Worm (Caenorhabditis elegans) whole organism, L4 larva: Measurements from ENCODE around the gene snt-1.

ENCODE experiments used
- F37D6.2 ChIP-seq: sonication (generic microtip); optimal IDR thresholded peaks from 2 replicates; lab custom pipeline; 2016; ENCODE audit warnings: mild to moderate bottlenecking, missing genetic modification characterization, missing compliant biosample characterization
- F44E2.7 ChIP-seq: fragments of 200-800 bp; sonication (Bioruptor generic); IDR thresholded peaks from 2 replicates; pipeline ENCODE4 v2.1.2; 2022; ENCODE audit warnings: missing genetic modification characterization, missing compliant biosample characterization
- F49E8.2 ChIP-seq: sonication (generic microtip); optimal IDR thresholded peaks from 2 replicates; lab custom pipeline; 2016; ENCODE audit warnings: missing compliant biosample characterization, mild to moderate bottlenecking, missing genetic modification characterization, borderline replicate concordance
- T20F7.1 ChIP-seq: fragments of 200-800 bp; sonication (Bioruptor generic); optimal IDR thresholded peaks from 2 replicates; lab custom pipeline; 2018; ENCODE audit warnings: mild to moderate bottlenecking, missing genetic modification characterization, missing compliant biosample characterization
- Y105C5A.15 ChIP-seq: fragments of 200-800 bp; sonication (Bioruptor generic); IDR thresholded peaks from 2 replicates; pipeline ENCODE4 v1.3.6; 2022; ENCODE audit warnings: missing genetic modification characterization, missing compliant biosample characterization
- Y48G9A.11 ChIP-seq: fragments of 200-800 bp; sonication (Bioruptor generic); IDR thresholded peaks from 2 replicates; pipeline ENCODE4 v1.3.6; 2022; ENCODE audit warnings: missing genetic modification reagents, missing genetic modification characterization, missing compliant biosample characterization
- Y75B8A.6 ChIP-seq: fragments of 200-800 bp; sonication (Bioruptor generic); IDR thresholded peaks from 2 replicates; pipeline ENCODE4 v1.3.6; 2022; ENCODE audit warnings: missing genetic modification reagents, missing genetic modification characterization, missing compliant biosample characterization
- aha-1 ChIP-seq: fragments of 150-350 bp; peaks from one replicate; lab custom pipeline; 2014; ENCODE audit warnings: missing biosample characterization, missing genetic modification characterization
- arid-1 ChIP-seq: fragments of 200-800 bp; sonication (Bioruptor generic); conservative IDR thresholded peaks from 2 replicates; pipeline ENCODE4 v1.3.6; 2022; ENCODE audit warnings: missing genetic modification reagents, missing genetic modification characterization, missing compliant biosample characterization
- attf-4 ChIP-seq: sonication (generic microtip); optimal IDR thresholded peaks from 3 replicates; lab custom pipeline; 2017; ENCODE audit warnings: missing biosample characterization, missing genetic modification characterization
- ceh-32 ChIP-seq: sonication (generic microtip); optimal IDR thresholded peaks from 2 replicates; lab custom pipeline; 2016; ENCODE audit warnings: mild to moderate bottlenecking, missing genetic modification characterization, missing compliant biosample characterization; ENCODE audit not compliant: poor library complexity
- ceh-44 ChIP-seq: fragments of 200-800 bp; sonication (Bioruptor generic); IDR thresholded peaks from 2 replicates; pipeline ENCODE4 v1.3.6; 2022; ENCODE audit warnings: missing genetic modification reagents, missing genetic modification characterization, missing compliant biosample characterization
- ceh-62 ChIP-seq: sonication (generic microtip); optimal IDR thresholded peaks from 2 replicates; lab custom pipeline; 2017; ENCODE audit warnings: missing biosample characterization, missing genetic modification characterization
- ctbp-1 ChIP-seq: fragments of 200-800 bp; sonication (Bioruptor generic); IDR thresholded peaks from 2 replicates; pipeline ENCODE4 v1.3.6; 2022; ENCODE audit warnings: missing genetic modification reagents, missing genetic modification characterization, missing compliant biosample characterization
- daf-19 ChIP-seq: fragments of 200-800 bp; sonication (Bioruptor generic); conservative IDR thresholded peaks from 2 replicates; pipeline ENCODE4 v1.3.6; 2022; ENCODE audit warnings: missing genetic modification characterization, missing compliant biosample characterization
- dmd-9 ChIP-seq: fragments of 200-800 bp; sonication (Bioruptor generic); IDR thresholded peaks from 2 replicates; pipeline ENCODE4 v1.3.6; 2022; ENCODE audit warnings: missing genetic modification reagents, missing genetic modification characterization, missing compliant biosample characterization
- dpl-1 ChIP-seq: fragments of 150-350 bp; optimal IDR thresholded peaks from 2 replicates; lab custom pipeline; 2014; ENCODE audit warnings: missing biosample characterization, missing genetic modification reagents, missing genetic modification characterization
- dve-1 ChIP-seq: sonication (generic microtip); optimal IDR thresholded peaks from 2 replicates; lab custom pipeline; 2017; ENCODE audit warnings: antibody characterized with exemption, mild to moderate bottlenecking, missing genetic modification characterization, missing compliant biosample characterization; ENCODE audit not compliant: insufficient read depth
- egl-27 ChIP-seq: sonication (generic microtip); optimal IDR thresholded peaks from 3 replicates; lab custom pipeline; 2017; ENCODE audit warnings: missing biosample characterization, missing genetic modification reagents, missing genetic modification characterization
- egl-43 ChIP-seq: fragments of 200-800 bp; sonication (Bioruptor generic); IDR thresholded peaks from 2 replicates; pipeline ENCODE4 v1.3.6; 2022; ENCODE audit warnings: missing genetic modification reagents, missing genetic modification characterization, missing compliant biosample characterization
- hlh-11 ChIP-seq: fragments of 200-800 bp; sonication (Bioruptor generic); optimal IDR thresholded peaks from 2 replicates; lab custom pipeline; 2018; ENCODE audit warnings: mild to moderate bottlenecking, missing genetic modification characterization, missing compliant biosample characterization
- hlh-30 ChIP-seq: sonication (generic microtip); optimal IDR thresholded peaks from 2 replicates; lab custom pipeline; 2017; ENCODE audit warnings: antibody characterized with exemption, mild to moderate bottlenecking, missing genetic modification characterization, missing compliant biosample characterization; ENCODE audit not compliant: insufficient read depth
- hmg-1.1 ChIP-seq: fragments of 200-800 bp; sonication (Bioruptor generic); IDR thresholded peaks from 2 replicates; pipeline ENCODE4 v1.3.6; 2022; ENCODE audit warnings: missing genetic modification reagents, missing genetic modification characterization, missing compliant biosample characterization
- lim-7 ChIP-seq: fragments of 200-800 bp; sonication (Bioruptor generic); IDR thresholded peaks from 2 replicates; pipeline ENCODE4 v1.3.6; 2022; ENCODE audit warnings: missing genetic modification characterization, missing compliant biosample characterization
- lin-13 ChIP-seq: fragments of 150-350 bp; optimal IDR thresholded peaks from 2 replicates; lab custom pipeline; 2014; ENCODE audit warnings: missing biosample characterization, missing genetic modification reagents, missing genetic modification characterization
- lsy-2 ChIP-seq, 2 experiments: fragments of 150-350 bp in 1 of 2; sonication (generic microtip) in 1 of 2; optimal IDR thresholded peaks; 2 replicates each; lab custom pipeline; 2014 to 2017; ENCODE audit warnings: missing biosample characterization in 2 of 2, missing genetic modification characterization in 2 of 2
- madf-5 ChIP-seq, 2 experiments: fragments of 200-800 bp; sonication (Bioruptor generic); IDR thresholded peaks; 2 replicates each; pipeline ENCODE4 v1.3.6; 2022; ENCODE audit warnings: missing compliant biosample characterization in 2 of 2, missing genetic modification characterization in 2 of 2
- madf-9 ChIP-seq: fragments of 200-800 bp; sonication (Bioruptor generic); conservative IDR thresholded peaks from 2 replicates; pipeline ENCODE4 v1.3.6; 2022; ENCODE audit warnings: missing genetic modification reagents, missing genetic modification characterization, missing compliant biosample characterization
- mep-1 ChIP-seq: fragments of 150-350 bp; sonication (generic microtip); optimal IDR thresholded peaks from 3 replicates; lab custom pipeline; 2014; ENCODE audit warnings: missing biosample characterization, missing genetic modification characterization
- mxl-2 ChIP-seq: fragments of 200-800 bp; sonication (Bioruptor generic); conservative IDR thresholded peaks from 2 replicates; pipeline ENCODE4 v1.3.6; 2022; ENCODE audit warnings: missing genetic modification reagents, missing genetic modification characterization, missing compliant biosample characterization
- nhr-237 ChIP-seq: sonication (generic microtip); optimal IDR thresholded peaks from 2 replicates; lab custom pipeline; 2017; ENCODE audit warnings: missing biosample characterization, missing genetic modification characterization
- nhr-28 ChIP-seq: fragments of 150-350 bp; optimal IDR thresholded peaks from 2 replicates; lab custom pipeline; 2014; ENCODE audit warnings: missing biosample characterization, missing genetic modification characterization
- nhr-41 ChIP-seq: fragments of 200-800 bp; sonication (Bioruptor generic); IDR thresholded peaks from 2 replicates; pipeline ENCODE4 v1.3.6; 2022; ENCODE audit warnings: missing genetic modification reagents, missing genetic modification characterization, missing compliant biosample characterization
- nhr-48 ChIP-seq: sonication (generic microtip); optimal IDR thresholded peaks from 2 replicates; lab custom pipeline; 2016; ENCODE audit warnings: mild to moderate bottlenecking, missing genetic modification characterization, missing compliant biosample characterization
- nhr-6 ChIP-seq: fragments of 150-350 bp; optimal IDR thresholded peaks from 2 replicates; lab custom pipeline; 2014; ENCODE audit warnings: missing biosample characterization, missing genetic modification characterization
- nhr-77 ChIP-seq: fragments of 150-350 bp; optimal IDR thresholded peaks from 2 replicates; lab custom pipeline; 2014; ENCODE audit warnings: missing biosample characterization, missing genetic modification characterization
- snpc-1.2 ChIP-seq: fragments of 200-800 bp; sonication (Bioruptor generic); IDR thresholded peaks from 2 replicates; pipeline ENCODE4 v1.3.6; 2022; ENCODE audit warnings: missing genetic modification reagents, missing genetic modification characterization, missing compliant biosample characterization
- spr-3 ChIP-seq: fragments of 200-800 bp; sonication (Bioruptor generic); optimal IDR thresholded peaks from 2 replicates; lab custom pipeline; 2018; ENCODE audit warnings: mild to moderate bottlenecking, missing genetic modification characterization, missing compliant biosample characterization
- tra-1 ChIP-seq: fragments of 200-800 bp; sonication (Bioruptor generic); IDR thresholded peaks from 2 replicates; pipeline ENCODE4 v1.3.6; 2022; ENCODE audit warnings: missing genetic modification reagents, missing genetic modification characterization, missing compliant biosample characterization
- unc-130 ChIP-seq: sonication (generic microtip); optimal IDR thresholded peaks from 2 replicates; lab custom pipeline; 2016; ENCODE audit warnings: missing genetic modification reagents, missing genetic modification characterization, missing compliant biosample characterization
- unc-62 ChIP-seq, 3 experiments: fragments of 150-350 bp in 1 of 3; sonication (generic microtip); optimal IDR thresholded peaks in 2 of 3; peaks in 1 of 3; 1 replicate in 1 of 3; 2 replicates in 2 of 3; lab custom pipeline; 2014 to 2017; ENCODE audit warnings: missing biosample characterization in 3 of 3, missing genetic modification characterization in 3 of 3, missing genetic modification reagents in 3 of 3, missing genotype in 1 of 3
- zip-2 ChIP-seq: fragments of 150-350 bp; optimal IDR thresholded peaks from 2 replicates; lab custom pipeline; 2014; ENCODE audit warnings: missing biosample characterization, missing genetic modification characterization

Gene snt-1

DNA sequence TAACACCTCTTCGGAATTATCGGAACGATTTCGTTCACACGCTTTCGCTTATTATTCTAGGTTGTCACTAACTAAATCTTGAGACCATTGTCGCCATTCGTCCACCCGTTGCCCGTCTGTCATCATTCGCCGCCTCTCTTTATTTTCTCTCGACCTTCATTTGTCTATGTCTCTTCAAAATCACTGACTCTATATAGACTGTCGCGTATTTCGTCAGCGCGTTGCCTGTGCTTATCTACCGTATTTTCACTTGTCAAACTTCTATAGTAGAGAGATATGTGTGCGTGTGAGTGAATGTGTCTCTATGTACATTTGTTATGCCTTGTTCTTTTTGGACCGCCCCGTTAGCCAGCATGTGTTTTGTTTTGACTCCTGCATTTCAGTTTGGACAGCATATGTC is 18.3 kb downstream of the snt-1 start (continued):
- TF ChIP-seq dmd-9 (GFP tag; lab: Robert Waterston, UW), result no peak
- TF ChIP-seq ctbp-1 (GFP tag; lab: Robert Waterston, UW), result no peak
- TF ChIP-seq nhr-41 (GFP tag; lab: Robert Waterston, UW), result no peak
- TF ChIP-seq mxl-2 (GFP tag; lab: Robert Waterston, UW), result no peak
- TF ChIP-seq aha-1 (tag; lab: Kevin White, UChicago), result no peak
- no peak for TF ChIP-seq F44E2.7 (GFP tag; lab: Robert Waterston, UW)
- no peak for TF ChIP-seq madf-9
- TF ChIP-seq zip-2 (tag; lab: Kevin White, UChicago), result no peak
- no peak for TF ChIP-seq egl-43 (GFP tag; lab: Robert Waterston, UW)
- TF ChIP-seq hmg-1.1, result no peak
- TF ChIP-seq lim-7 (GFP tag; lab: Robert Waterston, UW), result no peak
- peak; percentile 10 for TF ChIP-seq lin-13 (GFP tag; lab: Kevin White, UChicago)
- TF ChIP-seq dve-1, result peak; percentile 66
- no peak for TF ChIP-seq egl-27 (tag; lab: Kevin White, UChicago)
- TF ChIP-seq Y105C5A.15 (GFP tag; lab: Robert Waterston, UW), result no peak
- no peak for TF ChIP-seq dpl-1 (GFP tag; lab: Kevin White, UChicago)
- TF ChIP-seq Y48G9A.11 (GFP tag; lab: Robert Waterston, UW), result no peak
- peak; percentile 72 for TF ChIP-seq hlh-30
- no peak for TF ChIP-seq ceh-44 (GFP tag; lab: Robert Waterston, UW)
- TF ChIP-seq hlh-11, result peak; percentile 79
- no peak for TF ChIP-seq arid-1 (GFP tag; lab: Robert Waterston, UW)
- no peak for TF ChIP-seq ceh-32 (tag; lab: Kevin White, UChicago)
- TF ChIP-seq unc-130 (GFP tag; lab: Kevin White, UChicago), result no peak
- TF ChIP-seq unc-62 (GFP tag; optimal IDR thresholded peaks at IDR 0.05 in 1 of 2; lab: Kevin White, UChicago), result peak in 1 of 2 experiments; percentile 99
- no peak for TF ChIP-seq unc-62 (tag; optimal IDR thresholded peaks at IDR 0.05; lab: Kevin White, UChicago)
- TF ChIP-seq daf-19 (GFP tag; lab: Robert Waterston, UW), result no peak
- no peak for TF ChIP-seq snpc-1.2 (GFP tag; lab: Robert Waterston, UW)
- TF ChIP-seq mep-1 (tag; lab: Kevin White, UChicago), result peak; percentile 31
- no peak for TF ChIP-seq nhr-48 (tag; lab: Kevin White, UChicago)
- TF ChIP-seq nhr-77 (tag; lab: Kevin White, UChicago), result no peak
- peak; percentile 84 for TF ChIP-seq nhr-28
- no peak for TF ChIP-seq F37D6.2 (tag; lab: Kevin White, UChicago)
- TF ChIP-seq tra-1 (GFP tag; lab: Robert Waterston, UW), result 0 out of 2 replicates have a peak, but pooled peaks have one; percentile 38
- TF ChIP-seq nhr-6 (tag; lab: Kevin White, UChicago), result peak; percentile 58
- no peak for TF ChIP-seq Y75B8A.6 (GFP tag; lab: Robert Waterston, UW)
- TF ChIP-seq T20F7.1 (GFP tag; lab: Kevin White, UChicago), result no peak
- no peak for TF ChIP-seq ceh-62
- no peak for TF ChIP-seq F49E8.2 (tag; lab: Kevin White, UChicago)
- TF ChIP-seq lsy-2 (tag; optimal IDR thresholded peaks at IDR 0.05; lab: Kevin White, UChicago), result peak; percentile 44 to 51
- TF ChIP-seq madf-5 (GFP tag; IDR thresholded peaks at IDR 0.05; lab: Robert Waterston, UW), result no peak
- TF ChIP-seq nhr-237 (tag; lab: Kevin White, UChicago), result no peak
- no peak for TF ChIP-seq spr-3 (GFP tag; lab: Kevin White, UChicago)
- no peak for TF ChIP-seq attf-4
